Fruit fly (Drosophila melanogaster) whole organism, embryonic: ENCODE data around the gene CG31178.

Experiments
- B-H1 ChIP-seq: fragments of 200-800 bp; sonication (Bioruptor generic); IDR thresholded peaks from 3 replicates; pipeline ENCODE4 v1.3.6; 2022; ENCODE audit warnings: missing biosample characterization, missing genetic modification characterization
- BtbVII ChIP-seq: fragments of 200-800 bp; sonication (Bioruptor generic); optimal IDR thresholded peaks from 3 replicates; lab custom pipeline; 2017; ENCODE audit warnings: missing biosample characterization, mild to moderate bottlenecking, missing genetic modification characterization
- CG10147 ChIP-seq: fragments of 200-800 bp; sonication (Bioruptor generic); optimal IDR thresholded peaks from 2 replicates; lab custom pipeline; 2019; ENCODE audit warnings: missing biosample characterization, mild to moderate bottlenecking, missing genetic modification characterization, moderate library complexity
- CG10209 ChIP-seq: fragments of 200-800 bp; sonication (Bioruptor generic); optimal IDR thresholded peaks from 3 replicates; lab custom pipeline; 2017; ENCODE audit warnings: missing biosample characterization, mild to moderate bottlenecking, missing genetic modification characterization, missing genetic modification reagents
- CG14710 ChIP-seq: fragments of 200-800 bp; sonication (Bioruptor generic); optimal IDR thresholded peaks from 3 replicates; lab custom pipeline; 2019; ENCODE audit warnings: missing biosample characterization, mild to moderate bottlenecking, missing genetic modification characterization, moderate library complexity
- CG14860 ChIP-seq: fragments of 200-800 bp; sonication (Bioruptor generic); IDR thresholded peaks from 3 replicates; pipeline ENCODE4 v1.3.6; 2022; ENCODE audit warnings: missing biosample characterization, missing genetic modification characterization; ENCODE audit not compliant: partially characterized antibody
- CG15269 ChIP-seq: fragments of 200-800 bp; sonication (Bioruptor generic); optimal IDR thresholded peaks from 2 replicates; lab custom pipeline; 2018; ENCODE audit warnings: missing biosample characterization, mild to moderate bottlenecking, missing genetic modification characterization, moderate library complexity
- CG1603 ChIP-seq: fragments of 200-800 bp; sonication (Bioruptor generic); optimal IDR thresholded peaks from 2 replicates; lab custom pipeline; 2019; ENCODE audit warnings: missing biosample characterization, mild to moderate bottlenecking, missing genetic modification characterization, moderate library complexity
- CG16815 ChIP-seq: fragments of 200-800 bp; sonication (Bioruptor generic); optimal IDR thresholded peaks from 3 replicates; lab custom pipeline; 2017; ENCODE audit warnings: missing biosample characterization, mild to moderate bottlenecking, missing genetic modification characterization
- CG17361 ChIP-seq: fragments of 200-800 bp; sonication (Bioruptor generic); IDR thresholded peaks from 3 replicates; pipeline ENCODE4 v1.3.6; 2022; ENCODE audit warnings: missing biosample characterization, missing genetic modification characterization
- CG17385 ChIP-seq: fragments of 200-800 bp; sonication (Bioruptor generic); optimal IDR thresholded peaks from 3 replicates; lab custom pipeline; 2018; ENCODE audit warnings: missing biosample characterization, mild to moderate bottlenecking, missing genetic modification characterization
- CG18619 ChIP-seq: fragments of 200-800 bp; sonication (Bioruptor generic); optimal IDR thresholded peaks from 3 replicates; lab custom pipeline; 2017; ENCODE audit warnings: missing biosample characterization, mild to moderate bottlenecking, missing genetic modification characterization
- CG2889 ChIP-seq: fragments of 200-800 bp; sonication (Bioruptor generic); IDR thresholded peaks from 3 replicates; pipeline ENCODE4 v1.3.6; 2022; ENCODE audit warnings: missing biosample characterization, missing genetic modification characterization
- CG30431 ChIP-seq: fragments of 200-800 bp; sonication (Bioruptor generic); optimal IDR thresholded peaks from 2 replicates; lab custom pipeline; 2017; ENCODE audit warnings: missing biosample characterization, missing genetic modification characterization
- CG32767 ChIP-seq: fragments of 200-800 bp; sonication (Bioruptor generic); IDR thresholded peaks from 2 replicates; pipeline ENCODE4 v1.3.6; 2022; ENCODE audit warnings: missing biosample characterization, missing genetic modification characterization
- CG3281 ChIP-seq: fragments of 200-800 bp; sonication (Bioruptor generic); optimal IDR thresholded peaks from 3 replicates; lab custom pipeline; 2017; ENCODE audit warnings: missing biosample characterization, mild to moderate bottlenecking, missing genetic modification characterization
- CG5180 ChIP-seq: fragments of 200-800 bp; sonication (Bioruptor generic); optimal IDR thresholded peaks from 3 replicates; lab custom pipeline; 2017; ENCODE audit warnings: missing biosample characterization, missing genetic modification characterization, mild to moderate bottlenecking, moderate library complexity, missing genetic modification reagents
- CG6791 ChIP-seq: fragments of 200-800 bp; sonication (Bioruptor generic); IDR thresholded peaks from 3 replicates; pipeline ENCODE4 v1.3.6; 2022; ENCODE audit warnings: missing biosample characterization, missing genetic modification characterization; ENCODE audit not compliant: partially characterized antibody
- CG7786 ChIP-seq: fragments of 200-800 bp; sonication (Bioruptor generic); optimal IDR thresholded peaks from 2 replicates; lab custom pipeline; 2016; ENCODE audit warnings: missing biosample characterization, missing genetic modification characterization
- CG8290 ChIP-seq, 3 experiments: fragments of 200-800 bp; sonication (Bioruptor generic); optimal IDR thresholded peaks; 2 replicates each; lab custom pipeline; 2016 to 2019; ENCODE audit warnings: missing biosample characterization in 3 of 3, missing genetic modification characterization in 3 of 3, mild to moderate bottlenecking in 2 of 3, moderate library complexity in 1 of 3
- CG8359 ChIP-seq: fragments of 200-800 bp; sonication (Bioruptor generic); optimal IDR thresholded peaks from 2 replicates; lab custom pipeline; 2017; ENCODE audit warnings: missing biosample characterization, mild to moderate bottlenecking, missing genetic modification characterization, borderline replicate concordance
- CoRest ChIP-seq: fragments of 200-800 bp; sonication (Bioruptor generic); optimal IDR thresholded peaks from 3 replicates; lab custom pipeline; 2018; ENCODE audit warnings: missing biosample characterization, mild to moderate bottlenecking, missing genetic modification characterization, moderate library complexity
- Dip3 ChIP-seq: fragments of 200-800 bp; sonication (Bioruptor generic); optimal IDR thresholded peaks from 3 replicates; lab custom pipeline; 2016; ENCODE audit warnings: missing biosample characterization, missing genetic modification characterization
- Doc3 ChIP-seq: fragments of 200-800 bp; sonication (Bioruptor generic); IDR thresholded peaks from 3 replicates; pipeline ENCODE4 v1.3.6; 2022; ENCODE audit warnings: missing biosample characterization, missing genetic modification characterization; ENCODE audit not compliant: partially characterized antibody
- E2f1 ChIP-seq: fragments of 200-800 bp; sonication (Bioruptor generic); IDR thresholded peaks from 2 replicates; pipeline ENCODE4 v1.3.6; 2022; ENCODE audit warnings: missing biosample characterization, missing genetic modification characterization
- H15 ChIP-seq: fragments of 200-800 bp; sonication (Bioruptor generic); IDR thresholded peaks from 3 replicates; pipeline ENCODE4 v1.3.6; 2022; ENCODE audit warnings: missing biosample characterization, missing genetic modification characterization
- HmgD ChIP-seq: fragments of 200-800 bp; sonication (Bioruptor generic); optimal IDR thresholded peaks from 3 replicates; lab custom pipeline; 2016; ENCODE audit warnings: missing biosample characterization, missing genetic modification characterization
- HmgZ ChIP-seq: fragments of 200-800 bp; sonication (Bioruptor generic); optimal IDR thresholded peaks from 2 replicates; lab custom pipeline; 2018; ENCODE audit warnings: missing biosample characterization, mild to moderate bottlenecking, missing genetic modification characterization
- MESR4 ChIP-seq: fragments of 200-800 bp; sonication (Bioruptor generic); optimal IDR thresholded peaks from 2 replicates; lab custom pipeline; 2018; ENCODE audit warnings: missing biosample characterization, mild to moderate bottlenecking, missing genetic modification characterization, moderate library complexity
- Poxn ChIP-seq: fragments of 200-800 bp; sonication (Bioruptor generic); IDR thresholded peaks from 2 replicates; pipeline ENCODE4 v1.3.6; 2022; ENCODE audit warnings: missing biosample characterization, missing genetic modification characterization
- Sox100B ChIP-seq: fragments of 200-800 bp; sonication (Bioruptor generic); optimal IDR thresholded peaks from 3 replicates; lab custom pipeline; 2018; ENCODE audit warnings: missing biosample characterization, mild to moderate bottlenecking, missing genetic modification characterization
- Xbp1 ChIP-seq: fragments of 200-800 bp; sonication (Bioruptor generic); optimal IDR thresholded peaks from 3 replicates; lab custom pipeline; 2016; ENCODE audit warnings: missing biosample characterization, mild to moderate bottlenecking, missing genetic modification characterization
- aop ChIP-seq: fragments of 200-800 bp; sonication (Bioruptor generic); IDR thresholded peaks from 2 replicates; pipeline ENCODE4 v1.3.6; 2022; ENCODE audit warnings: missing biosample characterization, missing genetic modification characterization
- caup ChIP-seq: fragments of 200-800 bp; sonication (Bioruptor generic); optimal IDR thresholded peaks from 3 replicates; lab custom pipeline; 2017; ENCODE audit warnings: missing biosample characterization, mild to moderate bottlenecking, missing genetic modification characterization, moderate library complexity; ENCODE audit not compliant: severe bottlenecking
- chif ChIP-seq, 2 experiments: fragments of 200-800 bp; sonication (Bioruptor generic); optimal IDR thresholded peaks; 3 replicates each; lab custom pipeline; 2016; ENCODE audit warnings: missing biosample characterization in 2 of 2, missing genetic modification characterization in 2 of 2
- en ChIP-seq: fragments of 200-800 bp; sonication (Bioruptor generic); optimal IDR thresholded peaks from 2 replicates; lab custom pipeline; 2016; ENCODE audit warnings: missing biosample characterization, missing genetic modification characterization
- ftz-f1 ChIP-seq: fragments of 200-800 bp; sonication (Bioruptor generic); optimal IDR thresholded peaks from 2 replicates; lab custom pipeline; 2016; ENCODE audit warnings: missing biosample characterization, missing genetic modification characterization
- gem ChIP-seq: fragments of 200-800 bp; sonication (Bioruptor generic); optimal IDR thresholded peaks from 2 replicates; lab custom pipeline; 2019; ENCODE audit warnings: missing biosample characterization, mild to moderate bottlenecking, missing genetic modification characterization, moderate library complexity
- grn ChIP-seq: fragments of 200-800 bp; sonication (Bioruptor generic); optimal IDR thresholded peaks from 3 replicates; lab custom pipeline; 2017; ENCODE audit warnings: missing biosample characterization, missing genetic modification characterization
- gsb-n ChIP-seq: fragments of 200-800 bp; sonication (Bioruptor generic); optimal IDR thresholded peaks from 3 replicates; lab custom pipeline; 2018; ENCODE audit warnings: missing biosample characterization, mild to moderate bottlenecking, missing genetic modification characterization
- hbn ChIP-seq: fragments of 200-800 bp; sonication (Bioruptor generic); IDR thresholded peaks from 2 replicates; pipeline ENCODE4 v1.3.6; 2022; ENCODE audit warnings: missing biosample characterization, missing genetic modification characterization; ENCODE audit not compliant: partially characterized antibody
- ind ChIP-seq: fragments of 200-800 bp; sonication (Bioruptor generic); optimal IDR thresholded peaks from 3 replicates; lab custom pipeline; 2016; ENCODE audit warnings: missing biosample characterization, missing genetic modification characterization
- nau ChIP-seq: fragments of 200-800 bp; sonication (Bioruptor generic); optimal IDR thresholded peaks from 3 replicates; lab custom pipeline; 2017; ENCODE audit warnings: missing biosample characterization, mild to moderate bottlenecking, missing genetic modification characterization, missing genetic modification reagents
- pzg ChIP-seq: fragments of 200-800 bp; sonication (Bioruptor generic); optimal IDR thresholded peaks from 3 replicates; lab custom pipeline; 2018; ENCODE audit warnings: missing biosample characterization, mild to moderate bottlenecking, missing genetic modification characterization, moderate library complexity
- run ChIP-seq: fragments of 200-800 bp; sonication (Bioruptor generic); optimal IDR thresholded peaks from 3 replicates; lab custom pipeline; 2018; ENCODE audit warnings: missing biosample characterization, mild to moderate bottlenecking, missing genetic modification characterization
- sens ChIP-seq: fragments of 200-800 bp; sonication (Bioruptor generic); peaks from one replicate; lab custom pipeline; 2016; ENCODE audit warnings: missing biosample characterization, missing genetic modification characterization
- trem ChIP-seq: fragments of 200-800 bp; optimal IDR thresholded peaks from 3 replicates; lab custom pipeline; 2019; ENCODE audit warnings: missing biosample characterization, mild to moderate bottlenecking, missing genetic modification characterization, moderate library complexity
- trh ChIP-seq: fragments of 200-800 bp; sonication (Bioruptor generic); optimal IDR thresholded peaks from 2 replicates; lab custom pipeline; 2016; ENCODE audit warnings: missing biosample characterization, missing genetic modification characterization
- tx ChIP-seq: fragments of 200-800 bp; sonication (Bioruptor generic); optimal IDR thresholded peaks from 2 replicates; lab custom pipeline; 2016; ENCODE audit warnings: missing biosample characterization, missing genetic modification characterization
- zfh2 ChIP-seq: fragments of 200-800 bp; sonication (Bioruptor generic); optimal IDR thresholded peaks from 2 replicates; lab custom pipeline; 2016; ENCODE audit warnings: missing biosample characterization, missing genetic modification characterization

CG31178 gene

dm6 chr3R:21838505-21838956 lies 35.0 kb upstream of the CG31178 start (continued):
- TF ChIP-seq CG17385 (GFP tag; lab: Kevin White, UChicago) (peak; percentile 3), B-H1 (GFP tag; lab: Robert Waterston, UW) (no peak), CG14710 (tag; lab: Kevin White, UChicago) (no peak), Poxn (GFP tag; lab: Robert Waterston, UW) (no peak), run (tag; lab: Kevin White, UChicago) (no peak), HmgZ (tag; lab: Kevin White, UChicago) (no peak), en (no peak), trh (no peak), tx (no peak), CG18619 (GFP tag; lab: Kevin White, UChicago) (peak; percentile 25), caup (GFP tag; lab: Kevin White, UChicago) (no peak), HmgD (GFP tag; lab: Kevin White, UChicago) (no peak), sens (peak; percentile 90), ind (GFP tag; lab: Kevin White, UChicago) (no peak), Dip3 (no peak), chif (GFP tag; optimal IDR thresholded peaks at IDR 0.05; lab: Kevin White, UChicago) (peak; percentile 29 to 63), CG17361 (GFP tag; lab: Robert Waterston, UW) (peak; percentile 73), aop (GFP tag; lab: Robert Waterston, UW) (no peak), MESR4 (GFP tag; lab: Kevin White, UChicago) (no peak), CG3281 (no peak), Sox100B (GFP tag; lab: Kevin White, UChicago) (peak; percentile 43), trem (no peak), gem (tag; lab: Kevin White, UChicago) (peak; percentile 60), gsb-n (tag; lab: Kevin White, UChicago) (no peak), CG32767 (0 out of 2 replicates have a peak, but pooled peaks have one; percentile 8), BtbVII (GFP tag; lab: Kevin White, UChicago) (no peak), CoRest (peak; percentile 58), Xbp1 (GFP tag; lab: Kevin White, UChicago) (peak; percentile 22), CG30431 (GFP tag; lab: Kevin White, UChicago) (no peak), CG8359 (GFP tag; lab: Kevin White, UChicago) (no peak), CG1603 (tag; lab: Kevin White, UChicago) (peak; percentile 61), CG8290 (GFP tag; optimal IDR thresholded peaks at IDR 0.05; lab: Kevin White, UChicago) (no peak), CG8290 (tag; optimal IDR thresholded peaks at IDR 0.05; lab: Kevin White, UChicago) (peak in 1 of 2 experiments; percentile 6), grn (no peak), CG2889 (GFP tag; lab: Robert Waterston, UW) (no peak), CG10147 (no peak), hbn (GFP tag; lab: Robert Waterston, UW) (no peak), nau (peak; percentile 13), CG15269 (tag; lab: Kevin White, UChicago) (peak; percentile 36), CG10209 (peak; percentile 5), Doc3 (no peak), CG14860 (GFP tag; lab: Robert Waterston, UW) (no peak), CG7786 (GFP tag; lab: Kevin White, UChicago) (no peak), H15 (GFP tag; lab: Robert Waterston, UW) (no peak), CG6791 (no peak), ftz-f1 (GFP tag; lab: Kevin White, UChicago) (no peak), CG16815 (GFP tag; lab: Kevin White, UChicago) (no peak), zfh2 (GFP tag; lab: Kevin White, UChicago) (no peak), CG5180 (GFP tag; lab: Kevin White, UChicago) (no peak), pzg (GFP tag; lab: Kevin White, UChicago) (no peak), E2f1 (GFP tag; lab: Robert Waterston, UW) (no peak)
